Fruit fly (Drosophila melanogaster) Kc167 (cell line): ENCODE data around the gene CG33269.

Experiments
- Myc ChIP-seq: fragments of >200 bp; optimal IDR thresholded peaks from 2 replicates; lab custom pipeline; 2017; ENCODE audit warnings: missing external identifiers
- Sin3A ChIP-seq: fragments of >200 bp; optimal IDR thresholded peaks from 2 replicates; lab custom pipeline; 2018; ENCODE audit warnings: missing external identifiers
- h ChIP-seq: fragments of >200 bp; optimal IDR thresholded peaks from 3 replicates; lab custom pipeline; 2018; ENCODE audit warnings: missing external identifiers
- insv ChIP-seq: fragments of >200 bp; optimal IDR thresholded peaks from 3 replicates; lab custom pipeline; 2018; ENCODE audit warnings: missing external identifiers
- psq ChIP-seq: fragments of >200 bp; optimal IDR thresholded peaks from 2 replicates; lab custom pipeline; 2017; ENCODE audit warnings: missing external identifiers
- ttk ChIP-seq: sonication (Bioruptor generic); optimal IDR thresholded peaks from 2 replicates; lab custom pipeline; 2017; ENCODE audit warnings: missing external identifiers

- TF ChIP-seq psq (lab: Kevin White, UChicago) (no peak), h (lab: Kevin White, UChicago) (no peak), Myc (lab: Kevin White, UChicago) (no peak), ttk (lab: Kevin White, UChicago) (no peak), insv (lab: Kevin White, UChicago) (no peak), Sin3A (no peak)
Measured at dm6 chr3L:11547302-11547994, 34.5 kb downstream of the CG33269 start.
